Fruit fly (Drosophila melanogaster): ENCODE data around the gene CG8100.

DNA sequence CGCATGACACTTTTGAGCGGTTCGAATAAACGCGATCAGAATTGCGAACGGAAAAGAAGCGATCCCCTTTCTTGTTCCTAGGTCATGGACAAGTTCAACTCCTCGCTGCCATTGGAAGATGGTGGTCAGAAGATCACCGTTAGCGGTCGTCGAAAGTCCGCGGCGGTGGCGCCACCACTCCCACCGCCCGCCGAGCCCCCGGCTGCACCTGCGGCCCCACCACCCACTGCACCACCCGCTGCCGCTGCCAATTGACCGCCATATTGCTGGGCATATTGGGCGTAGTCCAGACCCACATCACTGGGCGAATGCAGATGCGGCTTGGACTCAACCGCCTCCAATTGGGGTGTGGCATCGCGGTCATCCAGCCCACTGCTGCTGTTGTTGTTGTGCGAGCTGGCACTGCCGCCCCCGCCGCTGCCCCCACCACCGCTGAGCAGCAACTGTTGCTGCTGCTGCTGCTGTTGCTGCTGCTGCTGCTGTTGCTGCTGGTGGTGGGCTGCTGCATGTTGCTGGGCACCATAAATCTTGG, 29.6 kb downstream of the CG8100 start:
- TF ChIP-seq CG8478 (optimal IDR thresholded peaks at IDR 0.05): no peak
- TF ChIP-seq CTCF (optimal IDR thresholded peaks at IDR 0.05): no peak
